Worm (Caenorhabditis elegans): Measurements from ENCODE around the gene F15H10.9.

The F15H10.9 gene

ce11 chrV:10432607-10433006 lies 18.1 kb upstream of the F15H10.9 start:
- peak; percentile 20 for TF ChIP-seq skn-1 (tag; optimal IDR thresholded peaks at IDR 0.05)
- TF ChIP-seq crh-2 (tag; optimal IDR thresholded peaks at IDR 0.05) = peak; percentile 24
- no peak for TF ChIP-seq nhr-77 (tag; optimal IDR thresholded peaks at IDR 0.05)
- TF ChIP-seq sma-9 (GFP tag; optimal IDR thresholded peaks at IDR 0.05) = peak; percentile 9
- no peak for TF ChIP-seq sma-9 (tag; optimal IDR thresholded peaks at IDR 0.05)
- TF ChIP-seq fos-1 (tag; optimal IDR thresholded peaks at IDR 0.05) = peak; percentile 90
- TF ChIP-seq aly-2 (tag; optimal IDR thresholded peaks at IDR 0.05) = no peak
- peak; percentile 25 for TF ChIP-seq gmeb-1 (tag; optimal IDR thresholded peaks at IDR 0.05)
- TF ChIP-seq mbf-1 (tag; optimal IDR thresholded peaks at IDR 0.05) = no peak

ce11 chrV:10428608-10429007 lies 14.1 kb upstream of the F15H10.9 start, which contains the start of gene tag-314:
Gene tag-314 (minus strand): TSS chrV:10428708.
- TF ChIP-seq skn-1 (tag; optimal IDR thresholded peaks at IDR 0.05) (no peak), ztf-4 (tag; optimal IDR thresholded peaks at IDR 0.05) (no peak), ZK546.5 (tag; optimal IDR thresholded peaks at IDR 0.05) (no peak), crh-2 (tag; optimal IDR thresholded peaks at IDR 0.05) (no peak), peb-1 (tag; optimal IDR thresholded peaks at IDR 0.05) (no peak), egl-27 (tag; optimal IDR thresholded peaks at IDR 0.05) (no peak), nhr-11 (tag; optimal IDR thresholded peaks at IDR 0.05) (no peak), lsy-2 (tag; optimal IDR thresholded peaks at IDR 0.05) (no peak)

ce11 chrV:10426253-10426652 lies 11.7 kb upstream of the F15H10.9 start, which contains the start of gene apc-10:
Gene apc-10 (minus strand): TSS chrV:10426353.
- TF ChIP-seq unc-55 (GFP tag; optimal IDR thresholded peaks at IDR 0.05) (no peak), zag-1 (tag; optimal IDR thresholded peaks at IDR 0.05) (no peak)

- TF ChIP-seq Y55F3AM.14 (GFP tag; optimal IDR thresholded peaks at IDR 0.05) = no peak
- no peak for TF ChIP-seq peb-1 (tag; optimal IDR thresholded peaks at IDR 0.05)
- TF ChIP-seq ztf-1 (GFP tag; conservative IDR thresholded peaks at IDR 0.05) = no peak
- no peak for TF ChIP-seq nhr-6 (tag; optimal IDR thresholded peaks at IDR 0.05)
- no peak for TF ChIP-seq nhr-10 (tag; optimal IDR thresholded peaks at IDR 0.05)
- no peak for TF ChIP-seq lsy-2 (tag; optimal IDR thresholded peaks at IDR 0.05)
- TF ChIP-seq C34F6.9 (tag; optimal IDR thresholded peaks at IDR 0.05) = no peak
Observed at ce11 chrV:10425098-10425497, 10.6 kb upstream of the F15H10.9 start, which contains the start of gene col-12. Gene col-12 (minus strand): TSS chrV:10425198.

- TF ChIP-seq mab-5 (tag; optimal IDR thresholded peaks at IDR 0.05) (no peak), ztf-1 (GFP tag; conservative IDR thresholded peaks at IDR 0.05) (no peak), unc-39 (tag; optimal IDR thresholded peaks at IDR 0.05) (no peak), unc-62 (GFP tag; optimal IDR thresholded peaks at IDR 0.05) (no peak), lin-39 (tag; optimal IDR thresholded peaks at IDR 0.05) (no peak), nhr-129 (tag; optimal IDR thresholded peaks at IDR 0.05) (no peak), dmd-4 (tag; optimal IDR thresholded peaks at IDR 0.05) (no peak), nhr-21 (tag; optimal IDR thresholded peaks at IDR 0.05) (no peak), lsy-2 (tag; optimal IDR thresholded peaks at IDR 0.05) (no peak), sma-3 (GFP tag; optimal IDR thresholded peaks at IDR 0.05) (peak; percentile 16), egl-27 (tag; optimal IDR thresholded peaks at IDR 0.05) (no peak), elt-3 (tag; optimal IDR thresholded peaks at IDR 0.05) (no peak), nhr-25 (tag; optimal IDR thresholded peaks at IDR 0.05) (peak; percentile 76), nhr-10 (tag; optimal IDR thresholded peaks at IDR 0.05) (no peak), C34F6.9 (tag; optimal IDR thresholded peaks at IDR 0.05) (no peak), blmp-1 (tag; optimal IDR thresholded peaks at IDR 0.05; ENCODE audit: insufficient read depth) (peak; percentile 25)
Observed at ce11 chrV:10423511-10423910, 9.0 kb upstream of the F15H10.9 start.

ce11 chrV:10421802-10422201 lies 7.3 kb upstream of the F15H10.9 start, which contains the start of gene col-13:
Gene col-13 (minus strand): TSS chrV:10421902.
- TF ChIP-seq nhr-10 (tag; optimal IDR thresholded peaks at IDR 0.05) (no peak), elt-1 (tag; optimal IDR thresholded peaks at IDR 0.05) (no peak), snpc-4 (tag; optimal IDR thresholded peaks at IDR 0.05) (no peak), R02D3.7 (tag; optimal IDR thresholded peaks at IDR 0.05) (no peak), fos-1 (tag; optimal IDR thresholded peaks at IDR 0.05) (no peak), lin-11 (tag; optimal IDR thresholded peaks at IDR 0.05) (no peak), nhr-12 (tag; optimal IDR thresholded peaks at IDR 0.05) (no peak), aly-2 (tag; optimal IDR thresholded peaks at IDR 0.05) (no peak), nhr-6 (tag; optimal IDR thresholded peaks at IDR 0.05) (no peak), lin-13 (GFP tag; optimal IDR thresholded peaks at IDR 0.05) (no peak), sma-9 (GFP tag; optimal IDR thresholded peaks at IDR 0.05) (no peak), sma-9 (tag; optimal IDR thresholded peaks at IDR 0.05) (no peak), egl-27 (tag; optimal IDR thresholded peaks at IDR 0.05) (no peak), unc-39 (tag; optimal IDR thresholded peaks at IDR 0.05) (no peak), ama-1 (optimal IDR thresholded peaks at IDR 0.05) (no peak)

Measured in whole organism, L2 larva.